Fruit fly (Drosophila melanogaster) whole organism, wandering third instar larva: ENCODE data around the gene MAGE.

Source experiments
- Abd-B ChIP-seq: fragments of >200 bp; optimal IDR thresholded peaks from 2 replicates; lab custom pipeline; 2017; ENCODE audit warnings: missing biosample characterization, missing genetic modification characterization
- CG32264 ChIP-seq: fragments of 200-800 bp; sonication (Bioruptor generic); optimal IDR thresholded peaks from 2 replicates; lab custom pipeline; 2016; ENCODE audit warnings: missing biosample characterization, missing genetic modification characterization
- CG9705 ChIP-seq: fragments of 200-800 bp; sonication (Bioruptor generic); optimal IDR thresholded peaks from 2 replicates; lab custom pipeline; 2018; ENCODE audit warnings: missing biosample characterization, mild to moderate bottlenecking, missing genetic modification characterization
- Dif ChIP-seq: fragments of 200-275, 200-300 bp; sonication (Bioruptor generic); optimal IDR thresholded peaks from 2 replicates; lab custom pipeline; 2018; ENCODE audit warnings: missing biosample characterization, missing genetic modification characterization; ENCODE audit not compliant: partially characterized antibody
- GATAd ChIP-seq: sonication (Bioruptor generic); optimal IDR thresholded peaks from 2 replicates; lab custom pipeline; 2016; ENCODE audit warnings: missing biosample characterization, missing genetic modification characterization
- HLH106 ChIP-seq: fragments of 200-800 bp; optimal IDR thresholded peaks from 3 replicates; lab custom pipeline; 2019; ENCODE audit warnings: missing biosample characterization, mild to moderate bottlenecking, missing genetic modification characterization, moderate library complexity
- Hnf4 ChIP-seq: fragments of 200-800 bp; sonication (Bioruptor generic); optimal IDR thresholded peaks from 2 replicates; lab custom pipeline; 2016; ENCODE audit warnings: missing biosample characterization, mild to moderate bottlenecking, missing genetic modification characterization
- Hr78 ChIP-seq: fragments of >200 bp; optimal IDR thresholded peaks from 2 replicates; lab custom pipeline; 2017; ENCODE audit warnings: missing biosample characterization, missing genetic modification characterization
- Hr83 ChIP-seq: fragments of 200-300 bp; sonication (Bioruptor generic); optimal IDR thresholded peaks from 2 replicates; lab custom pipeline; 2016; ENCODE audit warnings: missing biosample characterization, mild to moderate bottlenecking, missing genetic modification characterization, moderate library complexity; ENCODE audit not compliant: poor library complexity, severe bottlenecking
- Mio ChIP-seq: sonication (Bioruptor generic); optimal IDR thresholded peaks from 2 replicates; lab custom pipeline; 2016; ENCODE audit warnings: missing biosample characterization, missing genetic modification characterization
- OdsH ChIP-seq: fragments of 200-800 bp; sonication (Bioruptor generic); optimal IDR thresholded peaks from 2 replicates; lab custom pipeline; 2016; ENCODE audit warnings: missing biosample characterization, mild to moderate bottlenecking, missing genetic modification characterization
- Rel ChIP-seq, 2 experiments: fragments of 200-800 bp; sonication (Bioruptor generic) in 1 of 2; optimal IDR thresholded peaks; 2 replicates in 1 of 2; 3 replicates in 1 of 2; lab custom pipeline; 2016 to 2019; ENCODE audit warnings: mild to moderate bottlenecking in 2 of 2, missing biosample characterization in 2 of 2, missing genetic modification characterization in 2 of 2, moderate library complexity in 1 of 2
- Vsx2 ChIP-seq: fragments of 200-300, 225-300 bp; sonication (Bioruptor generic); optimal IDR thresholded peaks from 2 replicates; lab custom pipeline; 2018; ENCODE audit warnings: missing biosample characterization, missing genetic modification characterization; ENCODE audit not compliant: partially characterized antibody
- br ChIP-seq: fragments of 200-800 bp; sonication (Bioruptor generic); optimal IDR thresholded peaks from 2 replicates; lab custom pipeline; 2016; ENCODE audit warnings: missing biosample characterization, missing genetic modification characterization
- brk ChIP-seq: fragments of 200-800 bp; sonication (Bioruptor generic); optimal IDR thresholded peaks from 2 replicates; lab custom pipeline; 2016; ENCODE audit warnings: missing biosample characterization, mild to moderate bottlenecking, missing genetic modification characterization
- dl ChIP-seq, 2 experiments: fragments of 175-275, 200-275 bp in 1 of 2; fragments of 200-275 bp in 1 of 2; sonication (Bioruptor generic); optimal IDR thresholded peaks; lab custom pipeline; 2018; ENCODE audit warnings: mild to moderate bottlenecking in 2 of 2, missing biosample characterization in 2 of 2, missing genetic modification characterization in 2 of 2, moderate library complexity in 2 of 2; ENCODE audit not compliant: partially characterized antibody in 2 of 2, insufficient read depth in 1 of 2
- dmrt93B ChIP-seq: fragments of 200-800 bp; sonication (Bioruptor generic); optimal IDR thresholded peaks from 2 replicates; lab custom pipeline; 2018; ENCODE audit warnings: missing biosample characterization, mild to moderate bottlenecking, missing genetic modification characterization
- dsf ChIP-seq: sonication (Bioruptor generic); optimal IDR thresholded peaks from 2 replicates; lab custom pipeline; 2016; ENCODE audit warnings: missing biosample characterization, missing genetic modification characterization, borderline replicate concordance
- ey ChIP-seq: fragments of 200-800 bp; sonication (Bioruptor generic); optimal IDR thresholded peaks from 2 replicates; lab custom pipeline; 2016; ENCODE audit warnings: missing biosample characterization, missing genetic modification characterization
- foxo ChIP-seq, 2 experiments: fragments of 200-800 bp; sonication (Bioruptor generic); optimal IDR thresholded peaks; 2 replicates in 1 of 2; 3 replicates in 1 of 2; lab custom pipeline; 2016 to 2017; ENCODE audit warnings: missing biosample characterization in 2 of 2, missing genetic modification characterization in 2 of 2
- fru ChIP-seq: fragments of 200-800 bp; sonication (Bioruptor generic); optimal IDR thresholded peaks from 3 replicates; lab custom pipeline; 2016; ENCODE audit warnings: missing biosample characterization, mild to moderate bottlenecking, missing genetic modification characterization
- h ChIP-seq: fragments of 200-800 bp; sonication (Bioruptor generic); optimal IDR thresholded peaks from 3 replicates; lab custom pipeline; 2016; ENCODE audit warnings: missing biosample characterization, mild to moderate bottlenecking, missing genetic modification characterization
- jim ChIP-seq: fragments of 175-275, 200-325 bp; sonication (Bioruptor generic); optimal IDR thresholded peaks from 2 replicates; lab custom pipeline; 2016; ENCODE audit warnings: missing biosample characterization, mild to moderate bottlenecking, missing genetic modification characterization
- lola ChIP-seq: fragments of >200 bp; optimal IDR thresholded peaks from 2 replicates; lab custom pipeline; 2017; ENCODE audit warnings: missing biosample characterization, missing genetic modification characterization
- pan ChIP-seq: fragments of >200 bp; optimal IDR thresholded peaks from 2 replicates; lab custom pipeline; 2017
- psq ChIP-seq: fragments of 200-800 bp; sonication (Bioruptor generic); optimal IDR thresholded peaks from 3 replicates; lab custom pipeline; 2017; ENCODE audit warnings: missing biosample characterization, mild to moderate bottlenecking, missing genetic modification characterization, moderate library complexity
- rgr ChIP-seq: fragments of 200-800 bp; sonication (Bioruptor generic); optimal IDR thresholded peaks from 3 replicates; lab custom pipeline; 2016; ENCODE audit warnings: missing biosample characterization, mild to moderate bottlenecking, missing genetic modification characterization
- sage ChIP-seq: fragments of 200-800 bp; sonication (Bioruptor generic); optimal IDR thresholded peaks from 2 replicates; lab custom pipeline; 2016; ENCODE audit warnings: missing biosample characterization, mild to moderate bottlenecking, missing genetic modification characterization
- tai ChIP-seq: sonication (Bioruptor generic); optimal IDR thresholded peaks from 2 replicates; lab custom pipeline; 2016; ENCODE audit warnings: missing biosample characterization, missing genetic modification characterization
- usp ChIP-seq: fragments of >200 bp; optimal IDR thresholded peaks from 2 replicates; lab custom pipeline; 2017; ENCODE audit warnings: missing biosample characterization, missing genetic modification characterization
- woc ChIP-seq: sonication (Bioruptor generic); optimal IDR thresholded peaks from 2 replicates; lab custom pipeline; 2016; ENCODE audit warnings: missing biosample characterization, mild to moderate bottlenecking, missing genetic modification characterization

The MAGE gene

DNA sequence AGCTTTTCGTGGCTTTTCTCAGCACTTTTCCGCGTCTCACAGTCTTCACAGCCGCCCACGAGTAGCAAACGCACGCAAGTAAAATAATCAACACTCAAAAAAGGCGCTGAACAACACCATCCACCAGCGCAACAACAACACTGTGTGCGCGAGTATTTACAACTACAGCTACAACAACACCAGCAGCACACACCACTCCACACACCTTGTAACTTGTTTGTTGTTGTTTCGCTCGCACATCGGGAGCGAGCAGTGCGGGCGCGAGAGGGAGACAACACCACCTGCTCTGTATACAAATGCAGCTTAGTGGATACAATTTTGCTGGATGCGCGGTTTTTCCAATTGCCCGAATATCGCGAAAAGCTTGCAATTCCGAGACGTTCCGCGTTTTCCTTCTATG lies 31.3 kb downstream of the MAGE start:
- TF ChIP-seq h (GFP tag; lab: Kevin White, UChicago) (no peak), psq (no peak), Dif (peak; percentile 59), Hr78 (GFP tag; lab: Kevin White, UChicago) (no peak), dsf (GFP tag; lab: Kevin White, UChicago) (no peak), GATAd (GFP tag; lab: Kevin White, UChicago) (no peak), br (GFP tag; lab: Kevin White, UChicago) (no peak), Rel (GFP tag; optimal IDR thresholded peaks at IDR 0.05; lab: Kevin White, UChicago) (no peak), Rel (tag; optimal IDR thresholded peaks at IDR 0.05; lab: Kevin White, UChicago) (no peak), usp (GFP tag; lab: Kevin White, UChicago) (no peak), CG9705 (GFP tag; lab: Kevin White, UChicago) (no peak), CG32264 (no peak), Mio (GFP tag; lab: Kevin White, UChicago) (no peak), foxo (GFP tag; optimal IDR thresholded peaks at IDR 0.05; lab: Kevin White, UChicago) (no peak), dl (GFP tag; optimal IDR thresholded peaks at IDR 0.05; lab: Kevin White, UChicago; ENCODE audit: insufficient read depth in 1 of 2, partially characterized antibody in 2 of 2) (peak in 1 of 2 experiments; percentile 39), Hr83 (GFP tag; lab: Kevin White, UChicago) (peak; percentile 87), jim (no peak), lola (GFP tag; lab: Kevin White, UChicago) (peak; percentile 28), sage (GFP tag; lab: Kevin White, UChicago) (no peak), Vsx2 (no peak), Abd-B (GFP tag; lab: Kevin White, UChicago) (no peak), dmrt93B (GFP tag; lab: Kevin White, UChicago) (no peak), HLH106 (tag; lab: Kevin White, UChicago) (no peak), pan (lab: Kevin White, UChicago) (no peak)

DNA sequence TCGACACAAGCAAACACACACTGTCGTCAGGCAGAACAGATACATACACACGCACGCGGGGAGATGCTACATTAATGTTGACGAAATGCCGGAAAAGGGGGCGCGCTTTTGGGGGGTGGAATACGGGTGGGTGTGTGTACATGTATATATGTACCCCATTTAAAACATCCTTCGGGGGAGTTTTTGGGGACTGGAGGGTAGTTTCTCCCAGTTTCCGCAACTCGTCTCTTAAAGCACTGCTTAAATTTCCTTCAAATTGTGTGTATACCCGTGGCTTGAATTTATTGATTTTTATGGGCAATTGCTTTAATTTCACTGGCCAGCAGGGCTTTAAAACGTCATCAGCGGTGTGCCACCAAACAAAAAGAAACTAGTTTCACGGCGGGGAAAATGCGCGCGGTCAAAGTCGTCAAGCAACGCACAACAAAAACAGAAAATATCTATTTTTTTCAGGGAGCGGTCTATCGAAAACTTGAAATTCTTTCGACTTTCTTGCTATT lies 31.9 kb downstream of the MAGE start:
- TF ChIP-seq GATAd (GFP tag; lab: Kevin White, UChicago) (no peak), Hnf4 (GFP tag; lab: Kevin White, UChicago) (no peak), woc (GFP tag; lab: Kevin White, UChicago) (no peak)
- TF ChIP-seq, all 38 proteins: peak for 0

DNA sequence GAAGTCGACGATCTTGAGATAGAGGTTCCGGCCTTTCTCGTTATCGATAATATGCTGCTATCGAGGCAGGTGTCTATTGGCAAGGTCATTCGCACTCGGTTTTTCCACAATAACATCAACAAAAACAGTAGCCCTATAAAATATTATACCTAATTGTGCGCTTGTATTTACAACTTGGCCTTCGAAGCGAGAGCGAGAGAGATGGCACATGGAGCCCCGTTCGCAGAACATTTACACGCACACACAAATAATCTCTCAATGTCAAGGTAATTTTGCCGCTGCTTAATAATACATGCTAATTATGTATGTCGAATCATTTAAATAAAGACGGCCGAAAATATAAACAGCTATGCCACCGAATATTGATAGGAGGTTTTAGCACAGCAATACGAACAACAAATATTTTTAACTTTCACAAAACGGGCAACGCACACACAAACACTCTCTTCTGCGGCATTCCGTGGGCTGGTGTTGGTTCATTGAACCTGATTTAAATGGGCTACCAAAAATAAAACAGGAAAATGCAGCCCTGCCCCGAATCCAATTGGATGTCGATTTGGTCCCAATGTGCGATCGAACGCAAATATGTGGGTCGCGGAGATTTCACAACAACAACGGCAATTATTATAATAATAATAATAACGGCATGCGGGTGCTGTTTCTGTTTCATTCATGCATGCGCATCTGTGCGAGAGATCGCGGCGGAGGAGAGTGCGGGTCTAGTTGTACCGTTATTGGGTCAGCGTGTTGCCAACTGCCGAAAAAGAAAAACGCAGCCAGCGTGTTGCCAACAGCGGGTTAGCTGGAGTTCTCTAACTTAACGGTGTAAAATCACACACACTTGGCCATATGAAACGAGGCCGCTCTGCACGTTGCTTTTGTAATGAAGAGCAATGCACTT lies 32.6 kb downstream of the MAGE start:
- no peak for TF ChIP-seq dmrt93B (GFP tag; lab: Kevin White, UChicago)
- no peak for TF ChIP-seq CG9705 (GFP tag; lab: Kevin White, UChicago)
- peak in 1 of 2 experiments; percentile 66 for TF ChIP-seq dl (GFP tag; optimal IDR thresholded peaks at IDR 0.05; lab: Kevin White, UChicago; ENCODE audit: insufficient read depth in 1 of 2, partially characterized antibody in 2 of 2)

- TF ChIP-seq tai (GFP tag; lab: Kevin White, UChicago) = no peak
- TF ChIP-seq foxo (GFP tag; optimal IDR thresholded peaks at IDR 0.05; lab: Kevin White, UChicago) = no peak
- no peak for TF ChIP-seq brk
- no peak for TF ChIP-seq Hr78 (GFP tag; lab: Kevin White, UChicago)
- TF ChIP-seq fru (GFP tag; lab: Kevin White, UChicago) = no peak
- no peak for TF ChIP-seq Rel (GFP tag; optimal IDR thresholded peaks at IDR 0.05; lab: Kevin White, UChicago)
- no peak for TF ChIP-seq Rel (tag; optimal IDR thresholded peaks at IDR 0.05; lab: Kevin White, UChicago)
- no peak for TF ChIP-seq br (GFP tag; lab: Kevin White, UChicago)
- no peak for TF ChIP-seq sage (GFP tag; lab: Kevin White, UChicago)
- no peak for TF ChIP-seq ey (GFP tag; lab: Kevin White, UChicago)
- no peak for TF ChIP-seq Vsx2
- no peak for TF ChIP-seq Dif
- no peak for TF ChIP-seq Hnf4 (GFP tag; lab: Kevin White, UChicago)
- TF ChIP-seq rgr (GFP tag; lab: Kevin White, UChicago) = no peak
- TF ChIP-seq dmrt93B (GFP tag; lab: Kevin White, UChicago) = no peak
- TF ChIP-seq OdsH (GFP tag; lab: Kevin White, UChicago) = no peak
- TF ChIP-seq dl (GFP tag; optimal IDR thresholded peaks at IDR 0.05; lab: Kevin White, UChicago; ENCODE audit: insufficient read depth in 1 of 2, partially characterized antibody in 2 of 2) = no peak
Observed at dm6 chr3R:7117590-7117989, 37.4 kb downstream of the MAGE start, which contains the start of gene Mlp84B. Gene Mlp84B, minus strand, starts transcription at chr3R:7117732.
